Worm (Caenorhabditis elegans) whole organism, early embryonic: Measurements from ENCODE around the gene F27E5.5.

Experiments
- F13C5.2 ChIP-seq: sonication (generic microtip); optimal IDR thresholded peaks from 2 replicates; lab custom pipeline; 2017; ENCODE audit warnings: mild to moderate bottlenecking, missing genetic modification characterization, inconsistent platforms, missing compliant biosample characterization
- ama-1 ChIP-seq: fragments of 150-350 bp; optimal IDR thresholded peaks from 2 replicates; lab custom pipeline; 2014
- hmg-4 ChIP-seq: fragments of 200-800 bp; sonication (Bioruptor generic); optimal IDR thresholded peaks from 2 replicates; lab custom pipeline; 2018; ENCODE audit warnings: mild to moderate bottlenecking, missing genetic modification characterization, missing compliant biosample characterization
- tbx-11 ChIP-seq: fragments of 200-800 bp; sonication (Bioruptor generic); IDR thresholded peaks from 2 replicates; pipeline ENCODE4 v1.3.6; 2022; ENCODE audit warnings: missing genetic modification characterization, missing compliant biosample characterization
- tra-4 ChIP-seq: sonication (generic microtip); optimal IDR thresholded peaks from 2 replicates; lab custom pipeline; 2017; ENCODE audit warnings: missing genetic modification characterization, missing compliant biosample characterization

DNA sequence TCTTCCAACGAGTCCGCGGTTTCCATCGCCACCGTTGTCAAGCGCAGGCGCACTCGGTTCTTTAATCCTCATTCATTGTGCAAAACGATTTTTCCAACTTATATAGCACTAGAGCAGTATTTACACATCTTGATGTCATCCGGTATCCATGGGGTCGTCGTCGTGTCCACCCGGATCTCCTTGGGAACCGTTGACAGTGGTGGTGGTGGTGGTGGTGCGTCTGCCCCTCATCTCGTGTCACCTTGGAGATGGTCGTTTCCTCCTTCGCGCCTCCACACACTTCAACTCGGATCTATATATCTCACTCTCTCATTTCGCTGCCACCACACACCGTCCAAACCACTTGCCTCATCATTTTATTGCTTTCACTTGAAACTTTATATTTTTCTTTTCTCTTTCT lies 31.1 kb upstream of the F27E5.5 start:
- no peak for TF ChIP-seq tra-4 (tag; lab: Kevin White, UChicago)
- no peak for TF ChIP-seq ama-1 (lab: Kevin White, UChicago)
- TF ChIP-seq hmg-4 (GFP tag; lab: Kevin White, UChicago): no peak
- no peak for TF ChIP-seq F13C5.2 (tag; lab: Kevin White, UChicago)
- peak; percentile 50; the same call in 1 of the 2 replicates for TF ChIP-seq tbx-11 (GFP tag; lab: Robert Waterston, UW)
